Worm (Caenorhabditis elegans): ENCODE data around the gene epg-4.

ce11 chrIII:7226607-7227006 is 44.6 kb downstream of the epg-4 start, which contains the start of gene hsp-75:
- TF ChIP-seq mep-1 (tag; optimal IDR thresholded peaks at IDR 0.05) (no peak), snpc-4 (tag; optimal IDR thresholded peaks at IDR 0.05) (no peak), ztf-11 (tag; optimal IDR thresholded peaks at IDR 0.05) (no peak), lin-13 (tag; optimal IDR thresholded peaks at IDR 0.05) (no peak), elt-3 (tag; optimal IDR thresholded peaks at IDR 0.05) (no peak), lsy-2 (tag; optimal IDR thresholded peaks at IDR 0.05) (no peak), pha-4 (tag; optimal IDR thresholded peaks at IDR 0.05) (no peak), ces-1 (GFP tag; optimal IDR thresholded peaks at IDR 0.05) (no peak), ceh-43 (GFP tag; optimal IDR thresholded peaks at IDR 0.05) (no peak), nhr-76 (tag; optimal IDR thresholded peaks at IDR 0.05) (no peak), nhr-12 (tag; optimal IDR thresholded peaks at IDR 0.05) (no peak)
